Fruit fly (Drosophila melanogaster) whole organism, pupa: ENCODE measurements around the gene CG14400.

Source experiments
- CG4496 ChIP-seq: fragments of 200-800 bp; sonication (Bioruptor generic); IDR thresholded peaks from 3 replicates; pipeline ENCODE4 v1.3.6; 2022; ENCODE audit warnings: missing biosample characterization, missing genetic modification characterization
- gl ChIP-seq: fragments of 200-800 bp; sonication (Bioruptor generic); optimal IDR thresholded peaks from 2 replicates; lab custom pipeline; 2018; ENCODE audit warnings: missing biosample characterization, mild to moderate bottlenecking, missing genetic modification characterization
- rn ChIP-seq: fragments of 200-800 bp; sonication (Bioruptor generic); IDR thresholded peaks from 2 replicates; pipeline ENCODE4 v1.3.6; 2022; ENCODE audit warnings: missing biosample characterization, missing genetic modification characterization

DNA sequence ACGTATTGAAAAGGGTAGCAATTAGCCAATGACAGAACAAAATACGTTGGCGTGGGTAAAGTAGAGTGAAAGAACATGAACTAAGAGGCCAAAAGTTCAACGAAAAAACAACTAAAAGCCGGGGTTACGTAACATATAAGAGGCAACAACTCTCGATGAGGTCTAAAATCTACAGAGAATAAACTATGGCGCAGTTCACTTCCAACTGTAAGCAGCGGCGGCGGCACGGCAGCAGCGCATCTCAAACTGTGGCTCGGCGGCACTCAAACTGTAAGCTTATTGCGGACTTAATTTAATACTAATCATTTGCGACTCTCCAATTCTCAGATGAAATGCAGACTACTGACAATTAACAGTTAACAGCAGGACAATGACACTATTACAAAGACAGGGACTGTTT is 16.8 kb upstream of the CG14400 start:
- TF ChIP-seq gl (tag; lab: Kevin White, UChicago) (no peak), rn (GFP tag; lab: Robert Waterston, UW) (no peak), CG4496 (no peak)
